Worm (Caenorhabditis elegans): Measurements from ENCODE around the gene K06A9.3.

The K06A9.3 gene

DNA sequence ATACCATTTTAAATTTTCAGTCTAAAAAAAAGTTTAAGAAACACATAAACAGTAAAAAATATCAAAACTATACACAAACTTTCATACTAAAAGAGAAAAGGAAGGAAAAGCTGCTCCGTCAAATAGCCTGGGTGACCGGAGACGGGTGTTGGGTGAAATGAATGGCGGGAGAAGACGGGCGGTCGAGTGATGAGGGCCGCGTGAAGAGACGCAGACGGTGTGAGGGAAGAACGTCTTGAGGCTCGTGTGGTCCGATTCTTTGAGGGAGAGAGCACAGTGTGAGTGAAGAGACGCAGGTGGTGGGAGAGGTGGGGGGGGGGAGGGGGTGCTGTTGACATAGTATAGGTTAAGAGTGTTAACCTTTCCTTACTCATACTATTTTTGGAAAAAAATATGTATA lies 6.1 kb downstream of the K06A9.3 start:
- peak; percentile 30 for TF ChIP-seq unc-55 (GFP tag; optimal IDR thresholded peaks at IDR 0.05)
- TF ChIP-seq lsy-2 (tag; optimal IDR thresholded peaks at IDR 0.05) = peak in 1 of 2 experiments; percentile 16
- TF ChIP-seq C34F6.9 (tag; optimal IDR thresholded peaks at IDR 0.05) = no peak
- no peak for TF ChIP-seq fos-1 (tag; optimal IDR thresholded peaks at IDR 0.05)
- no peak for TF ChIP-seq ama-1 (optimal IDR thresholded peaks at IDR 0.05)

DNA sequence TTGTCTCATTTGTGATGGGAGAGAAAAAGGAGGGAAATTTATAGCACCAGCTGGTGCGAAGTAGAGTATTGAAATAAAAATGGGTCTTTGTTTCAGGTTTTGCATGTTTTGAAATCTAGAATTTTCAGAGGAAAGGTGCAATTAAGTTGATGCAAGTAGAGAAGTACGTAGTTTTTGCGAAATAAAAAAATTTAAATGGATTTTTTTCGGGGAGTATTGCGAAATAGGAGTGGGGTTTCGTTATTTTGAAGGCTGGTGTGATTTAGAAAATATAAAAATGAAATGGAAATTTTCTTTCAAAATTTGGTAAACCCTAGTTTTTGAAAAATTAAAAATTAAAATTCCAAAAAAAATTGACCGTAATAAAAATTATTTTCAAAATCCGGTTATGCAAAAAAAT lies 7.1 kb downstream of the K06A9.3 start:
- no peak for TF ChIP-seq nhr-129 (tag; optimal IDR thresholded peaks at IDR 0.05)
- TF ChIP-seq unc-55 (GFP tag; optimal IDR thresholded peaks at IDR 0.05) = peak; percentile 17

DNA sequence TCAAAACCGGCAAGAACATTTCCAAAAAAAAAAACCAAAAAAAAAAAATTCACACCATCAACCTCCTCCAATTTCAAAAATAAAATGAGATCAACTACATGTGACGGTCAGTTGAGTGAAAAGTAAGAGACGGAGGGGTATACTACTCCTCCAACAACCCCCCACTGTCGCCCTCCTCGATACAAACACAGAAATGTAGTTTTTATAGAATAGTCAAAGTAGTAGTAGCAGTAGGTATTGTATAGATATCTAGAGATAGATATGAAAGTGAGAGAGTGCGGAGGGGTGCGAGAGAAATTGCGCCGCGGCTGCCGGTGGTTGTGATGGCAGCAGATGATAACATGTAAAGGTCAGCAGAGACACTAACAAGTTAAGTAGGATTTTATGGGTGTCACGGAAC lies 7.8 kb downstream of the K06A9.3 start:
- no peak for TF ChIP-seq nhr-11 (tag; optimal IDR thresholded peaks at IDR 0.05)
- no peak for TF ChIP-seq unc-39 (tag; optimal IDR thresholded peaks at IDR 0.05)
- no peak for TF ChIP-seq peb-1 (tag; optimal IDR thresholded peaks at IDR 0.05)
- no peak for TF ChIP-seq nhr-237 (tag; optimal IDR thresholded peaks at IDR 0.05)
- TF ChIP-seq unc-62 (GFP tag; optimal IDR thresholded peaks at IDR 0.05) = no peak
- no peak for TF ChIP-seq zag-1 (tag; optimal IDR thresholded peaks at IDR 0.05)
- TF ChIP-seq nhr-23 (tag; optimal IDR thresholded peaks at IDR 0.05) = no peak
- TF ChIP-seq ceh-16 (tag; optimal IDR thresholded peaks at IDR 0.05) = peak; percentile 48
- TF ChIP-seq aly-2 (tag; optimal IDR thresholded peaks at IDR 0.05) = no peak
- TF ChIP-seq ztf-1 (GFP tag; conservative IDR thresholded peaks at IDR 0.05) = no peak
- peak; percentile 47 for TF ChIP-seq F13H6.1 (tag; optimal IDR thresholded peaks at IDR 0.05)
- no peak for TF ChIP-seq elt-3 (tag; optimal IDR thresholded peaks at IDR 0.05)
- TF ChIP-seq mdl-1 (tag; optimal IDR thresholded peaks at IDR 0.05) = no peak
- TF ChIP-seq crh-2 (tag; optimal IDR thresholded peaks at IDR 0.05) = peak; percentile 57
- TF ChIP-seq mbf-1 (tag; optimal IDR thresholded peaks at IDR 0.05) = no peak
- peak; percentile 83 for TF ChIP-seq nhr-25 (tag; optimal IDR thresholded peaks at IDR 0.05)
- no peak for TF ChIP-seq nhr-6 (tag; optimal IDR thresholded peaks at IDR 0.05)
- no peak for TF ChIP-seq lin-39 (tag; optimal IDR thresholded peaks at IDR 0.05)
- no peak for TF ChIP-seq mab-5 (tag; optimal IDR thresholded peaks at IDR 0.05)
- TF ChIP-seq nhr-129 (tag; optimal IDR thresholded peaks at IDR 0.05) = peak; percentile 51
- no peak for TF ChIP-seq lsy-2 (tag; optimal IDR thresholded peaks at IDR 0.05)
- no peak for TF ChIP-seq gmeb-1 (tag; optimal IDR thresholded peaks at IDR 0.05)
- TF ChIP-seq egl-27 (tag; optimal IDR thresholded peaks at IDR 0.05) = no peak
- no peak for TF ChIP-seq nhr-10 (tag; optimal IDR thresholded peaks at IDR 0.05)
- peak; percentile 31 for TF ChIP-seq sem-4 (tag; optimal IDR thresholded peaks at IDR 0.05)
- TF ChIP-seq sma-9 (GFP tag; optimal IDR thresholded peaks at IDR 0.05) = peak; percentile 69
- TF ChIP-seq sma-9 (tag; optimal IDR thresholded peaks at IDR 0.05) = no peak
- peak; percentile 35 for TF ChIP-seq fos-1 (tag; optimal IDR thresholded peaks at IDR 0.05)
- no peak for TF ChIP-seq lin-11 (tag; optimal IDR thresholded peaks at IDR 0.05)
- TF ChIP-seq nhr-21 (tag; optimal IDR thresholded peaks at IDR 0.05) = no peak
- no peak for TF ChIP-seq dmd-4 (tag; optimal IDR thresholded peaks at IDR 0.05)
- no peak for TF ChIP-seq alr-1 (tag; optimal IDR thresholded peaks at IDR 0.05)
- no peak for TF ChIP-seq nhr-12 (tag; optimal IDR thresholded peaks at IDR 0.05)
- TF ChIP-seq ama-1 (optimal IDR thresholded peaks at IDR 0.05) = no peak
- no peak for TF ChIP-seq skn-1 (tag; optimal IDR thresholded peaks at IDR 0.05)
- no peak for TF ChIP-seq R02D3.7 (tag; optimal IDR thresholded peaks at IDR 0.05)
- TF ChIP-seq ztf-11 (tag; optimal IDR thresholded peaks at IDR 0.05) = no peak
- no peak for TF ChIP-seq Y55F3AM.14 (GFP tag; optimal IDR thresholded peaks at IDR 0.05)
- TF ChIP-seq lin-13 (GFP tag; optimal IDR thresholded peaks at IDR 0.05) = peak; percentile 7
- peak; percentile 21 for TF ChIP-seq C34F6.9 (tag; optimal IDR thresholded peaks at IDR 0.05)
- peak; percentile 30 for TF ChIP-seq blmp-1 (tag; optimal IDR thresholded peaks at IDR 0.05; ENCODE audit: insufficient read depth)
- TF ChIP-seq elt-1 (tag; optimal IDR thresholded peaks at IDR 0.05) = no peak
- TF ChIP-seq ZK546.5 (tag; optimal IDR thresholded peaks at IDR 0.05) = no peak
- TF ChIP-seq nhr-77 (tag; optimal IDR thresholded peaks at IDR 0.05) = no peak
- no peak for TF ChIP-seq ztf-4 (tag; optimal IDR thresholded peaks at IDR 0.05)
- TF ChIP-seq unc-55 (GFP tag; optimal IDR thresholded peaks at IDR 0.05) = no peak
- TF ChIP-seq snpc-4 (tag; optimal IDR thresholded peaks at IDR 0.05) = no peak
- TF ChIP-seq ceh-82 (tag; optimal IDR thresholded peaks at IDR 0.05) = no peak
- peak; percentile 53 for TF ChIP-seq sma-3 (GFP tag; optimal IDR thresholded peaks at IDR 0.05)
